Worm (Caenorhabditis elegans) whole organism, L4 larva: Measurements from ENCODE around the gene C49C3.6.

Source experiments
- F26F4.8 ChIP-seq: fragments of 200-800 bp; sonication (Bioruptor generic); conservative IDR thresholded peaks from 2 replicates; pipeline ENCODE4 v1.3.6; 2022; ENCODE audit warnings: missing genetic modification characterization, missing compliant biosample characterization
- aly-2 ChIP-seq: sonication (generic microtip); optimal IDR thresholded peaks from 2 replicates; lab custom pipeline; 2018; ENCODE audit warnings: missing biosample characterization, missing genetic modification characterization
- ceh-82 ChIP-seq: sonication (generic microtip); optimal IDR thresholded peaks from 2 replicates; lab custom pipeline; 2017; ENCODE audit warnings: missing biosample characterization, missing genetic modification characterization
- ces-1 ChIP-seq: fragments of 150-350 bp; sonication (generic microtip); optimal IDR thresholded peaks from 4 replicates; lab custom pipeline; 2014; ENCODE audit warnings: missing biosample characterization, missing genetic modification reagents, missing genetic modification characterization
- daf-12 ChIP-seq: fragments of 150-350 bp; optimal IDR thresholded peaks from 2 replicates; lab custom pipeline; 2014; ENCODE audit warnings: missing biosample characterization, missing genetic modification reagents, missing genetic modification characterization
- lin-15B ChIP-seq: fragments of 150-350 bp; sonication (generic microtip); optimal IDR thresholded peaks from 3 replicates; lab custom pipeline; 2014; ENCODE audit warnings: missing biosample characterization, missing genetic modification characterization
- lin-39 ChIP-seq: fragments of 150-350 bp; optimal IDR thresholded peaks from 2 replicates; lab custom pipeline; 2014; ENCODE audit warnings: missing biosample characterization, missing genetic modification reagents, missing genetic modification characterization
- nhr-102 ChIP-seq: sonication (generic microtip); optimal IDR thresholded peaks from 2 replicates; lab custom pipeline; 2016; ENCODE audit warnings: mild to moderate bottlenecking, missing genetic modification characterization, moderate library complexity, missing compliant biosample characterization
- pqm-1 ChIP-seq: sonication (generic microtip); optimal IDR thresholded peaks from 2 replicates; lab custom pipeline; 2017; ENCODE audit warnings: missing biosample characterization, missing genetic modification characterization
- snpc-4 ChIP-seq: fragments of 150-350 bp; optimal IDR thresholded peaks from 2 replicates; lab custom pipeline; 2014; ENCODE audit warnings: missing biosample characterization, missing genetic modification characterization

DNA sequence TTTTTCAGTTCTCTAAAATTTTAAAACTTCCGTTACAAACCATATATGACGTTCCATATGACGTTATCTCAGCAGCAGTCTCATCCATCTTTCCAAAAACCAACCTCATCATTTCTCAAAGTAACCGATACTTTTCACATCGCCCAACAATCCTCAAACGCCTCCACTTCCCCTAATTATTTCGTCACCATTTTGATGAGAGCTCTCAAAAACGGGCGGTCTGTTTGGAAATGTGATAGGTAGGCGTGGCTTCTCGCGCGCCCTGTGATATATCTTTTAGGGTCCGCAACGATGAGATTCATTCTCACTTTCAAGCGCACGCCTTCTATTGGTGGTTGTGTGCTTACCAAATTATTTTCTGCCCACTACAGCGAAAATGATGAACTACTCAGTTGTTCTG, 37.0 kb downstream of the C49C3.6 start, which contains the start of gene trh-1:
- TF ChIP-seq lin-15B (tag; lab: Kevin White, UChicago) (no peak), ceh-82 (no peak), lin-39 (tag; lab: Kevin White, UChicago) (no peak), F26F4.8 (GFP tag; lab: Robert Waterston, UW) (no peak), daf-12 (tag; lab: Kevin White, UChicago) (no peak), pqm-1 (tag; lab: Kevin White, UChicago) (no peak), ces-1 (GFP tag; lab: Kevin White, UChicago) (no peak), aly-2 (tag; lab: Kevin White, UChicago) (no peak), nhr-102 (no peak), snpc-4 (tag; lab: Kevin White, UChicago) (no peak)
